Worm (Caenorhabditis elegans) whole organism, L3 larva: ENCODE measurements around the gene C14H10.3.
A peak's percentile ranks its signal among the peaks of the same experiment; 100 is the strongest.

Experiments
- ZK546.5 ChIP-seq: sonication (generic microtip); optimal IDR thresholded peaks from 2 replicates; lab custom pipeline; 2017; ENCODE audit warnings: missing biosample characterization, missing genetic modification characterization
- ama-1 ChIP-seq: fragments of 150-350 bp; optimal IDR thresholded peaks from 2 replicates; lab custom pipeline; 2018
- ceh-16 ChIP-seq: sonication (generic microtip); optimal IDR thresholded peaks from 2 replicates; lab custom pipeline; 2017; ENCODE audit warnings: missing biosample characterization, missing genetic modification characterization
- ceh-28 ChIP-seq: fragments of 150-350 bp; optimal IDR thresholded peaks from 2 replicates; lab custom pipeline; 2014; ENCODE audit warnings: missing biosample characterization, missing genetic modification reagents, missing genetic modification characterization
- ceh-9 ChIP-seq: sonication (generic microtip); optimal IDR thresholded peaks from 2 replicates; lab custom pipeline; 2018; ENCODE audit warnings: missing biosample characterization, missing genetic modification characterization
- daf-12 ChIP-seq: fragments of 150-350 bp; optimal IDR thresholded peaks from 2 replicates; lab custom pipeline; 2014; ENCODE audit warnings: missing biosample characterization, missing genetic modification reagents, missing genetic modification characterization
- egl-27 ChIP-seq: sonication (generic microtip); optimal IDR thresholded peaks from 4 replicates; lab custom pipeline; 2017; ENCODE audit warnings: missing biosample characterization, missing genetic modification reagents, missing genetic modification characterization
- egl-5 ChIP-seq: fragments of 150-350 bp; optimal IDR thresholded peaks from 2 replicates; lab custom pipeline; 2017; ENCODE audit warnings: missing biosample characterization, missing genetic modification reagents, missing genetic modification characterization, inconsistent platforms
- elt-1 ChIP-seq: fragments of 150-350 bp; optimal IDR thresholded peaks from 2 replicates; lab custom pipeline; 2014; ENCODE audit warnings: missing biosample characterization, missing genetic modification characterization
- elt-2 ChIP-seq: sonication (generic microtip); optimal IDR thresholded peaks from 2 replicates; lab custom pipeline; 2016; ENCODE audit warnings: missing genetic modification reagents, mild to moderate bottlenecking, missing genetic modification characterization, missing compliant biosample characterization
- elt-3 ChIP-seq, 3 experiments: fragments of 150-350 bp in 1 of 3; sonication (generic microtip) in 2 of 3; optimal IDR thresholded peaks; 2 replicates in 2 of 3; 4 replicates in 1 of 3; lab custom pipeline; 2014 to 2017; ENCODE audit warnings: missing biosample characterization in 3 of 3, missing genetic modification characterization in 3 of 3
- eor-1 ChIP-seq, 2 experiments: fragments of 150-350 bp; optimal IDR thresholded peaks; 2 replicates each; lab custom pipeline; 2014 to 2018; ENCODE audit warnings: missing biosample characterization in 2 of 2, missing genetic modification characterization in 2 of 2
- fkh-10 ChIP-seq: sonication (generic microtip); optimal IDR thresholded peaks from 2 replicates; lab custom pipeline; 2017; ENCODE audit warnings: missing biosample characterization, missing genetic modification reagents, missing genetic modification characterization
- fkh-2 ChIP-seq: fragments of 150-350 bp; optimal IDR thresholded peaks from 2 replicates; lab custom pipeline; 2014; ENCODE audit warnings: missing biosample characterization, missing genetic modification reagents, missing genetic modification characterization
- fos-1 ChIP-seq: fragments of 150-350 bp; optimal IDR thresholded peaks from 2 replicates; lab custom pipeline; 2014; ENCODE audit warnings: missing biosample characterization, missing genetic modification characterization
- hmg-11 ChIP-seq: sonication (generic microtip); optimal IDR thresholded peaks from 2 replicates; lab custom pipeline; 2016; ENCODE audit warnings: missing genetic modification characterization, missing compliant biosample characterization
- jun-1 ChIP-seq: fragments of 150-350 bp; optimal IDR thresholded peaks from 2 replicates; lab custom pipeline; 2014; ENCODE audit warnings: missing biosample characterization, missing genetic modification reagents, missing genetic modification characterization
- lin-15B ChIP-seq: fragments of 150-350 bp; optimal IDR thresholded peaks from 2 replicates; lab custom pipeline; 2014; ENCODE audit warnings: missing biosample characterization, missing genetic modification characterization
- lin-39 ChIP-seq: fragments of 150-350 bp; optimal IDR thresholded peaks from 2 replicates; lab custom pipeline; 2018; ENCODE audit warnings: missing biosample characterization, missing genetic modification reagents, missing genetic modification characterization
- lsy-12 ChIP-seq: sonication (generic microtip); optimal IDR thresholded peaks from 2 replicates; lab custom pipeline; 2016; ENCODE audit warnings: mild to moderate bottlenecking, missing genetic modification characterization, missing compliant biosample characterization
- mdl-1 ChIP-seq: fragments of 150-350 bp; optimal IDR thresholded peaks from 2 replicates; lab custom pipeline; 2014; ENCODE audit warnings: missing biosample characterization, missing genetic modification characterization
- mml-1 ChIP-seq: fragments of 150-350 bp; sonication (generic microtip); optimal IDR thresholded peaks from 3 replicates; lab custom pipeline; 2014; ENCODE audit warnings: missing biosample characterization, missing genetic modification characterization
- nfya-1 ChIP-seq: sonication (generic microtip); optimal IDR thresholded peaks from 2 replicates; lab custom pipeline; 2017; ENCODE audit warnings: missing genetic modification characterization, mild to moderate bottlenecking, missing compliant biosample characterization, antibody characterized with exemption, moderate library complexity; ENCODE audit not compliant: insufficient read depth
- nhr-11 ChIP-seq: fragments of 150-350 bp; optimal IDR thresholded peaks from 2 replicates; lab custom pipeline; 2014; ENCODE audit warnings: missing biosample characterization, missing genetic modification characterization
- nhr-12 ChIP-seq: fragments of 150-350 bp; optimal IDR thresholded peaks from 2 replicates; lab custom pipeline; 2014; ENCODE audit warnings: missing biosample characterization, missing genetic modification characterization
- nhr-23 ChIP-seq: fragments of 150-350 bp; optimal IDR thresholded peaks from 2 replicates; lab custom pipeline; 2014; ENCODE audit warnings: missing biosample characterization, missing genetic modification reagents, missing genetic modification characterization
- nhr-237 ChIP-seq: fragments of 150-350 bp; optimal IDR thresholded peaks from 2 replicates; lab custom pipeline; 2014; ENCODE audit warnings: missing biosample characterization, missing genetic modification characterization
- nhr-25 ChIP-seq: sonication (generic microtip); optimal IDR thresholded peaks from 2 replicates; lab custom pipeline; 2017; ENCODE audit warnings: missing biosample characterization, missing genetic modification characterization
- nhr-28 ChIP-seq: fragments of 150-350 bp; optimal IDR thresholded peaks from 2 replicates; lab custom pipeline; 2014; ENCODE audit warnings: missing biosample characterization, missing genetic modification characterization
- nhr-43 ChIP-seq: sonication (generic microtip); optimal IDR thresholded peaks from 2 replicates; lab custom pipeline; 2016; ENCODE audit warnings: mild to moderate bottlenecking, missing genetic modification characterization, missing compliant biosample characterization; ENCODE audit not compliant: poor library complexity, severe bottlenecking
- nhr-67 ChIP-seq: fragments of 150-350 bp; optimal IDR thresholded peaks from 2 replicates; lab custom pipeline; 2014; ENCODE audit warnings: missing biosample characterization, missing genetic modification characterization
- nhr-76 ChIP-seq: fragments of 150-350 bp; sonication (generic microtip); optimal IDR thresholded peaks from 5 replicates; lab custom pipeline; 2014; ENCODE audit warnings: missing biosample characterization, missing genetic modification characterization
- nhr-77 ChIP-seq: fragments of 150-350 bp; optimal IDR thresholded peaks from 2 replicates; lab custom pipeline; 2014; ENCODE audit warnings: missing biosample characterization, missing genetic modification characterization
- pha-4 ChIP-seq: fragments of 150-350 bp; optimal IDR thresholded peaks from 2 replicates; lab custom pipeline; 2014; ENCODE audit warnings: missing biosample characterization, missing genetic modification reagents, missing genetic modification characterization
- pqm-1 ChIP-seq: fragments of 150-350 bp; optimal IDR thresholded peaks from 2 replicates; lab custom pipeline; 2017; ENCODE audit warnings: missing biosample characterization, missing genetic modification characterization, inconsistent platforms
- sea-2 ChIP-seq: fragments of 150-350 bp; sonication (generic microtip); optimal IDR thresholded peaks from 4 replicates; lab custom pipeline; 2014; ENCODE audit warnings: missing biosample characterization, missing genetic modification reagents, missing genetic modification characterization
- skn-1 ChIP-seq: fragments of 150-350 bp; optimal IDR thresholded peaks from 2 replicates; lab custom pipeline; 2014; ENCODE audit warnings: missing biosample characterization, missing genetic modification characterization
- unc-39 ChIP-seq: sonication (generic microtip); optimal IDR thresholded peaks from 4 replicates; lab custom pipeline; 2017; ENCODE audit warnings: missing biosample characterization, missing genetic modification characterization
- unc-62 ChIP-seq: fragments of 150-350 bp; sonication (generic microtip); optimal IDR thresholded peaks from 4 replicates; lab custom pipeline; 2014; ENCODE audit warnings: missing biosample characterization, missing genetic modification reagents, missing genetic modification characterization
- zag-1 ChIP-seq: fragments of 150-350 bp; optimal IDR thresholded peaks from 2 replicates; lab custom pipeline; 2014; ENCODE audit warnings: missing biosample characterization, missing genetic modification characterization
- ztf-4 ChIP-seq: fragments of 150-350 bp; optimal IDR thresholded peaks from 2 replicates; lab custom pipeline; 2014; ENCODE audit warnings: missing biosample characterization, missing genetic modification characterization

C14H10.3 gene

DNA sequence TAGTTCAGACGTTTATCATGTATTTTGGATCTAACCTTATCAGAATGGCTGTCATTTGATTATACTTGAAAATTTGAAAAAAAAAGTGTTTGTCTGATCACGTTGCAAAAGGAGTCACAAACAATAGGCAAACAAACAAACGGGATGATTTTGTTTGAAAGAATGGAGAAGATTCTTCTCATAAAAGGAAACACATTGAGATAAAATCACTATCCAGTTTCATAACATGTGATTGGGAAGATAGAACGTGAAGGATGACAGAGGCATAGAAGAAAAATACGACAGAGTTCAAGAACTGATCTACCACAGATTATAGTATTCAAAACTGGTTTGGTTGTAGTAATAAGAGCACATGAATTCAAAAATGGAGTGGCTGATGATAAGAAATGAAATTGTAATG is 9.2 kb downstream of the C14H10.3 start, which contains the start of gene F44A6.5:
Gene F44A6.5 (minus strand): TSS at position 151 of the 400 bp plus-strand sequence.
- TF ChIP-seq nhr-43 (tag; lab: Kevin White, UChicago), result peak; percentile 85
- no peak for TF ChIP-seq fkh-2
- TF ChIP-seq ztf-4 (tag; lab: Kevin White, UChicago), result no peak
- no peak for TF ChIP-seq unc-62 (GFP tag; lab: Kevin White, UChicago)
- peak; percentile 46 for TF ChIP-seq jun-1 (tag; lab: Kevin White, UChicago)
- no peak for TF ChIP-seq nhr-77
- peak; percentile 14 for TF ChIP-seq nhr-23 (tag; lab: Kevin White, UChicago)
- TF ChIP-seq fos-1 (tag; lab: Kevin White, UChicago), result no peak
- no peak for TF ChIP-seq ceh-9 (tag; lab: Kevin White, UChicago)
- no peak for TF ChIP-seq nhr-237
- TF ChIP-seq nhr-76 (tag; lab: Kevin White, UChicago), result no peak
- no peak for TF ChIP-seq ZK546.5
- TF ChIP-seq mml-1 (tag; lab: Kevin White, UChicago), result no peak
- TF ChIP-seq ceh-28 (tag; lab: Kevin White, UChicago), result no peak
- TF ChIP-seq pqm-1, result peak; percentile 16
- TF ChIP-seq daf-12 (tag; lab: Kevin White, UChicago), result no peak
- no peak for TF ChIP-seq egl-5 (tag; lab: Kevin White, UChicago)
- TF ChIP-seq nhr-28 (tag; lab: Kevin White, UChicago), result no peak
- TF ChIP-seq nhr-12 (tag; lab: Kevin White, UChicago), result no peak
- TF ChIP-seq lin-39 (tag; lab: Kevin White, UChicago), result no peak
- no peak for TF ChIP-seq eor-1 (tag; optimal IDR thresholded peaks at IDR 0.05; lab: Kevin White, UChicago)
- peak; percentile 18 for TF ChIP-seq mdl-1 (tag; lab: Kevin White, UChicago)
- TF ChIP-seq elt-1 (tag; lab: Kevin White, UChicago), result no peak
- no peak for TF ChIP-seq ceh-16
- TF ChIP-seq unc-39, result no peak
- TF ChIP-seq nhr-11 (tag; lab: Kevin White, UChicago), result no peak
- TF ChIP-seq zag-1, result no peak
- TF ChIP-seq elt-3 (tag; optimal IDR thresholded peaks at IDR 0.05; lab: Kevin White, UChicago), result peak in 1 of 3 experiments; percentile 13
- no peak for TF ChIP-seq lsy-12
- peak; percentile 84 for TF ChIP-seq skn-1 (tag; lab: Kevin White, UChicago)
- peak; percentile 33 for TF ChIP-seq nfya-1
- no peak for TF ChIP-seq nhr-67 (tag; lab: Kevin White, UChicago)
- peak; percentile 70 for TF ChIP-seq nhr-25 (tag; lab: Kevin White, UChicago)
- peak; percentile 53 for TF ChIP-seq pha-4
- TF ChIP-seq sea-2 (GFP tag; lab: Kevin White, UChicago), result no peak
- no peak for TF ChIP-seq ama-1
- no peak for TF ChIP-seq egl-27 (tag; lab: Kevin White, UChicago)
- TF ChIP-seq lin-15B (tag; lab: Kevin White, UChicago), result no peak
- TF ChIP-seq elt-2 (tag; lab: Kevin White, UChicago), result peak; percentile 77
- TF ChIP-seq fkh-10 (GFP tag; lab: Kevin White, UChicago), result no peak
- TF ChIP-seq, all 47 proteins: peak for 11

DNA sequence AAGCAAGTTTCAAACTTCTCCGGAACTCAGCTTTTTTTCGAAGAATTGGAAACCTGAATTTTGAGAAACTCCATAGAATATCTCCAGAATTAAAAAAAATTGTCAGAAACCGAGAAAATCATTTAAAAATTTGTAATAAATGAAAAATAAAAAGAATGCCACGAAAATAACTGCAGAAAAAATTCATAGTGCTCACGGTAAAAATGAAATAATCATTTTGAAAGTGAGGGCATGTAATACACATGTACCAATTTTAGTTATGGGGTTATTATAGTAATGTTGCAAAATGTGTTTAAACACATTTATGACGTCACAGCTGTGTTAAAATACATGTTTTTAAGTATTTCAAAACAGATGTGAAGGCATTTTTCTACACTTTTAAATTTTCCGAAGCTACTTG is 11.1 kb downstream of the C14H10.3 start:
- peak; percentile 20 for TF ChIP-seq nhr-25 (tag; lab: Kevin White, UChicago)
- no peak for TF ChIP-seq nhr-67 (tag; lab: Kevin White, UChicago)
- TF ChIP-seq nhr-43 (tag; lab: Kevin White, UChicago), result peak; percentile 34

DNA sequence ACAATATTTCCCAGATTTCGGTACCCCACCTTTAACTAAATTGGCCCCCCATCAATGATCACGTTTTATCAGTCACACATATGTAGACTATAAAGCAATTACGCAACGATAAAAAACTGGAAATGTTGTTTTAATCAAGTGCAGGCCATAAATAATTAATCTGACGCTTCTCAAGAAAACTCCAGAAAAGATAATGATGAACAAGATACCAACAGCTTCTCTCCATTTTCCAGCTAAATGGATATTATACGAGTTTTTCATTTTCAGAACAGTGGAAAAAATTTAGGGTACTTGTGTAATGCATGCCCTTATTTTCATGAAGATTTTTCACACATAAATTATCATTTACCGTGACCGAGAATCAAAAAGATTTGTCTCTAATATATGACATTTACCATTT is 11.6 kb downstream of the C14H10.3 start:
- TF ChIP-seq elt-1 (tag; lab: Kevin White, UChicago), result no peak
- no peak for TF ChIP-seq hmg-11 (tag; lab: Kevin White, UChicago)
- TF ChIP-seq elt-2 (tag; lab: Kevin White, UChicago), result peak; percentile 78
- TF ChIP-seq nhr-43 (tag; lab: Kevin White, UChicago), result peak; percentile 80
- TF ChIP-seq nhr-28 (tag; lab: Kevin White, UChicago), result peak; percentile 52
- peak; percentile 51 for TF ChIP-seq pqm-1
